Fruit fly (Drosophila melanogaster): Measurements from ENCODE around the gene CG43610.

DNA sequence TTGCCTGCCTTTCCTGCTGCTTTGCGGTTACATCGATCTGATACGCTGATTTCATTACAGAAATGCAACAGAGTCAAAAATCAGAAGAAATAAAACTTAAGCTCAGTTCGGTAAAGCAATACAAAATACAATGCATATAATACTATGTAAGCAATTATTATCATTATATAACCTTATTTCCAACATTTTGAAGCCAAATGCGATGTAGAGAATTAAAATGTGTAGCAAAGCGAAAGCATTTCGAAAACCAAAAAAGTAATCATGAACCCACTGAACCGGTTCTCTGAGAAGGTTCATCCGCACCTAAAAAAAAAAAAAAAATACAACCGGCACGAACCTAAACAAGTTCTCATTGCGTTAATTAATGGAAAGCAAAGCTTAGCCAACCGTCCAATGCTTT lies 14.8 kb upstream of the CG43610 start:
- TF ChIP-seq CTCF (optimal IDR thresholded peaks at IDR 0.05) (no peak), CG8478 (optimal IDR thresholded peaks at IDR 0.05) (no peak)
